Worm (Caenorhabditis elegans): ENCODE results near the gene sre-14.

The sre-14 gene

ce11 chrIV:12217142-12217541 lies 44.1 kb downstream of the sre-14 start:
- no peak for TF ChIP-seq hmbx-1 (tag; optimal IDR thresholded peaks at IDR 0.05)
- no peak for TF ChIP-seq tbx-11 (GFP tag; IDR thresholded peaks at IDR 0.05)
- TF ChIP-seq ceh-13 (GFP tag; optimal IDR thresholded peaks at IDR 0.05) = no peak
- TF ChIP-seq B0310.2 (tag; optimal IDR thresholded peaks at IDR 0.05) = no peak
- no peak for TF ChIP-seq ceh-36 (tag; optimal IDR thresholded peaks at IDR 0.05)
- no peak for TF ChIP-seq sea-1 (GFP tag; conservative IDR thresholded peaks at IDR 0.05)
- TF ChIP-seq ama-1 (optimal IDR thresholded peaks at IDR 0.05) = no peak
- no peak for TF ChIP-seq tra-4 (tag; optimal IDR thresholded peaks at IDR 0.05)
- no peak for TF ChIP-seq tbx-37 (GFP tag; conservative IDR thresholded peaks at IDR 0.05)
- no peak for TF ChIP-seq hmg-4 (GFP tag; optimal IDR thresholded peaks at IDR 0.05)
- no peak for TF ChIP-seq flt-1 (GFP tag; IDR thresholded peaks at IDR 0.05)

- TF ChIP-seq hmg-4 (GFP tag; optimal IDR thresholded peaks at IDR 0.05) (peak; percentile 0), B0310.2 (tag; optimal IDR thresholded peaks at IDR 0.05) (no peak), tbx-37 (GFP tag; conservative IDR thresholded peaks at IDR 0.05) (no peak)
Measured at ce11 chrIV:12215762-12216295, 45.4 kb downstream of the sre-14 start, which contains the start of gene phy-2. Gene phy-2 (minus strand): TSS chrIV:12215987.

ce11 chrIV:12212814-12213213 lies 48.4 kb downstream of the sre-14 start:
- TF ChIP-seq sea-1 (GFP tag; conservative IDR thresholded peaks at IDR 0.05) (no peak), pes-1 (GFP tag; IDR thresholded peaks at IDR 0.05) (no peak), tbx-11 (GFP tag; IDR thresholded peaks at IDR 0.05) (no peak), tbx-37 (GFP tag; conservative IDR thresholded peaks at IDR 0.05) (no peak), flt-1 (GFP tag; IDR thresholded peaks at IDR 0.05) (no peak), ets-7 (tag; optimal IDR thresholded peaks at IDR 0.05) (no peak), aly-1 (tag; optimal IDR thresholded peaks at IDR 0.05) (no peak), F13C5.2 (tag; optimal IDR thresholded peaks at IDR 0.05) (no peak)

- no peak for TF ChIP-seq ets-7 (tag; optimal IDR thresholded peaks at IDR 0.05)
- TF ChIP-seq sea-1 (GFP tag; conservative IDR thresholded peaks at IDR 0.05) = no peak
- no peak for TF ChIP-seq hnd-1 (tag; optimal IDR thresholded peaks at IDR 0.05)
Measured at ce11 chrIV:12211292-12211691, 50.0 kb downstream of the sre-14 start.

Measured in whole organism, early embryonic.